Worm (Caenorhabditis elegans): ENCODE results near the gene T13F3.8.

Gene T13F3.8

DNA sequence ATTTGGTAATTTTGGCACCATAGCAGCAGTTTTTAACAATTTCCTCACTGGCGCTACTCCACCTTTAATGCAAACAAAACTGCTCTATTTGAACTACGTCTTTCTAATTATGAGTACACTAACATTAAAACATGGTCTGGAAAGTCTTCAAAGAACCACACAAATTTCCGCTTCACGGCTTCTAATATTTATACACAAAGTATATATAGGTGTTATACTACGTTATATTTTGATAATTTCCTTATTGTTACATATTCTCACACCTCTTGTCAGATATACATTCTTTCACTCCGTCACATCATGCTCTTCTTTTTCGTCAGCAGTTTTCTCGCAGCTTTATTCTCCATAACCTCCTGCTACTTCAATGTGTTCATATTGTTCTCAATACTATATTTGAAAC is 30.7 kb downstream of the T13F3.8 start, which contains the start of gene srbc-82:
TSS of gene srbc-82 (plus strand) at position 301 of the 400 bp plus-strand sequence.
- TF ChIP-seq tra-4 (tag; optimal IDR thresholded peaks at IDR 0.05): no peak
- TF ChIP-seq pes-1 (GFP tag; IDR thresholded peaks at IDR 0.05): no peak

DNA sequence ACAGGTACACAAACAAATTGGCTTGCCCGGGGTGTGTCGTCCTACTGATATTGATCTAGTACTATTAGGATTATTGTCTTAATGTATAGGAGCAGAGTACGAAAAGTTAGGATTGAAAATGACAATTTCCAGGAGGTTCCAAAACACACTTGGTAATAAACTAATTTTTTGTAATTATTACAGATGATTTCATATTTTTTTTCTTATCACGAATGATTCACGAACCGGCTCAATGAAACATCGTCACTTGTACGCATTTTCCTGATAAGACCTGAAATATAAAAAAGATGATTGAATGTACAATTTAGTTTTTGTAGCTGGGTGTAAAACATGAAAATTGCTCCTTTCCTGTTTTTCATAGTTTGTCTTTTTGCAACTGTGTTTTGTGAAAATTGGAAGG is 32.8 kb downstream of the T13F3.8 start, which contains the start of the genes C31A11.13 and oac-6:
TSS of gene C31A11.13 (minus strand) at position 113 of the 400 bp plus-strand sequence.
TSS of gene oac-6 (plus strand) at position 279 of the 400 bp plus-strand sequence.
- TF ChIP-seq ceh-36 (tag; optimal IDR thresholded peaks at IDR 0.05) (no peak), ama-1 (optimal IDR thresholded peaks at IDR 0.05) (no peak), B0310.2 (tag; optimal IDR thresholded peaks at IDR 0.05) (no peak), flt-1 (GFP tag; IDR thresholded peaks at IDR 0.05) (no peak), hnd-1 (tag; optimal IDR thresholded peaks at IDR 0.05) (no peak), ets-7 (tag; optimal IDR thresholded peaks at IDR 0.05) (no peak), aly-1 (tag; optimal IDR thresholded peaks at IDR 0.05) (no peak), tra-4 (tag; optimal IDR thresholded peaks at IDR 0.05) (no peak), tbx-11 (GFP tag; IDR thresholded peaks at IDR 0.05) (no peak), F13C5.2 (tag; optimal IDR thresholded peaks at IDR 0.05) (no peak), pes-1 (GFP tag; IDR thresholded peaks at IDR 0.05) (no peak), hmg-4 (GFP tag; optimal IDR thresholded peaks at IDR 0.05) (no peak), hmbx-1 (tag; optimal IDR thresholded peaks at IDR 0.05) (no peak), tbx-37 (GFP tag; conservative IDR thresholded peaks at IDR 0.05) (no peak), sea-1 (GFP tag; conservative IDR thresholded peaks at IDR 0.05) (no peak), ceh-13 (GFP tag; optimal IDR thresholded peaks at IDR 0.05) (no peak)

DNA sequence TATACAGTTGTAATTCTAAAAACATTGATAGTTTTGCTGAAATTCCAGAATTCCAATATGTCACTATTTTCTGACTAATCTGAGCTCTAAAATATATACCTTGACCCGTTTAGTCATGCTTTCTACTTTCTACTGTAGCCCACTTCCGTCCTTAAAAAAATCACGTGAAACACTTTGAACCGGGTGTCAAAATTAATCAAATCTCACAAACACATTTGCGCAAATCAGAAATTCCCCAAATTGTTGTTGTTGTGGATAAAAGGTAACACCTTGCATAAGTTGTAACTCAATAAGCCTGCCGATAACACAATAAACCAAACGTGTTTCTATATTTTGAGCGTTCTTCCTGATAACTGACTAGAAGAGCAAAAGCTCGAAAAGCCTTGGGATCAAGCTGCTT is 37.7 kb downstream of the T13F3.8 start, which contains the start of gene srxa-7:
TSS of gene srxa-7 (plus strand) at position 301 of the 400 bp plus-strand sequence.
- no peak for TF ChIP-seq flt-1 (GFP tag; IDR thresholded peaks at IDR 0.05)
- no peak for TF ChIP-seq pes-1 (GFP tag; IDR thresholded peaks at IDR 0.05)
- TF ChIP-seq scrt-1 (GFP tag; IDR thresholded peaks at IDR 0.05): no peak
- TF ChIP-seq ama-1 (optimal IDR thresholded peaks at IDR 0.05): no peak
- no peak for TF ChIP-seq ceh-13 (GFP tag; optimal IDR thresholded peaks at IDR 0.05)
- no peak for TF ChIP-seq ets-7 (tag; optimal IDR thresholded peaks at IDR 0.05)
- no peak for TF ChIP-seq tbx-11 (GFP tag; IDR thresholded peaks at IDR 0.05)
- no peak for TF ChIP-seq tbx-37 (GFP tag; conservative IDR thresholded peaks at IDR 0.05)
- TF ChIP-seq hmg-4 (GFP tag; optimal IDR thresholded peaks at IDR 0.05): no peak

DNA sequence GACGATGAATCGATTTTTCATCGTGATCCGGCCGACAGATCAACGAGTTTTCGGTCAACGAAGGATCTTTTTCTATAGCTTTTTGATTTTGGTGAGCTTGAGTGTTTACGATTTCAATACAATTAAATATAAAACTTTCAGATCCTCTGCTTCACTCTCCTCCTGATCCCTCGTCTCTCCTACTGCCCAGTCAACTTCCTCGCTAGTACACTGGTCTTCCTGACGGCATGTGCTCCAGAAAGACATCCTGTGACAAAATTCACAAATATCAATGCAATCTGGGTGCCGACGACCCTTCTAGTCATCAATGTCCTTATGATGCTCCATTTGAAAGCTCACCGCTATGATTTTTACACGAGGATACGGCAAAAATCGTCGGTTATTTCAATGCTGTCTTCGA is 38.7 kb downstream of the T13F3.8 start:
- TF ChIP-seq sea-1 (GFP tag; conservative IDR thresholded peaks at IDR 0.05) (no peak), B0310.2 (tag; optimal IDR thresholded peaks at IDR 0.05) (no peak), tbx-37 (GFP tag; conservative IDR thresholded peaks at IDR 0.05) (no peak), scrt-1 (GFP tag; IDR thresholded peaks at IDR 0.05) (no peak), ceh-13 (GFP tag; optimal IDR thresholded peaks at IDR 0.05) (no peak), hmg-4 (GFP tag; optimal IDR thresholded peaks at IDR 0.05) (no peak), tra-4 (tag; optimal IDR thresholded peaks at IDR 0.05) (no peak), hmbx-1 (tag; optimal IDR thresholded peaks at IDR 0.05) (no peak), aly-1 (tag; optimal IDR thresholded peaks at IDR 0.05) (no peak), flt-1 (GFP tag; IDR thresholded peaks at IDR 0.05) (no peak), tbx-11 (GFP tag; IDR thresholded peaks at IDR 0.05) (no peak), hnd-1 (tag; optimal IDR thresholded peaks at IDR 0.05) (no peak), ceh-36 (tag; optimal IDR thresholded peaks at IDR 0.05) (no peak), pes-1 (GFP tag; IDR thresholded peaks at IDR 0.05) (no peak), ama-1 (optimal IDR thresholded peaks at IDR 0.05) (no peak), F13C5.2 (tag; optimal IDR thresholded peaks at IDR 0.05) (no peak), ets-7 (tag; optimal IDR thresholded peaks at IDR 0.05) (no peak)

DNA sequence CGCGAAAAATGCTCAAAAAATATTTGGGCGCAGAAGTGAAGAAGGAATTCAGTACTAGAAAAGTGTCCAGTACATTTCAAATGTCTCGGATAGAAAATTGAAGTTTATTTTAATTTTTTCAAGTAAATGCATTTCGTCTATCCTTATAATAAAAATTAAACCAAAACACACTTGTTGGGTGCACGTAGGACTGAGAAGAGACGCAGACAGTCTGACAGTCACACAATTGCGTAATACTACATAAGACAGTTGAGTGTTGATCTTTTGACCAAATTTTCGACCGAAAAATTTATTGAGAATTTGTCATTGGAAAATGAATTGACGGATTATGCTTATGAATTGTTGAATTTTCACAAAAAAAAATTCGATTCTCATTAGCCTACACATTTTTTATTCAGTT is 39.9 kb downstream of the T13F3.8 start, which contains the start of gene oac-7:
TSS of gene oac-7 (plus strand) at position 283 of the 400 bp plus-strand sequence.
- no peak for TF ChIP-seq B0310.2 (tag; optimal IDR thresholded peaks at IDR 0.05)
- no peak for TF ChIP-seq pes-1 (GFP tag; IDR thresholded peaks at IDR 0.05)
- no peak for TF ChIP-seq aly-1 (tag; optimal IDR thresholded peaks at IDR 0.05)
- no peak for TF ChIP-seq hnd-1 (tag; optimal IDR thresholded peaks at IDR 0.05)
- TF ChIP-seq ets-7 (tag; optimal IDR thresholded peaks at IDR 0.05): no peak
- no peak for TF ChIP-seq scrt-1 (GFP tag; IDR thresholded peaks at IDR 0.05)
- no peak for TF ChIP-seq hmbx-1 (tag; optimal IDR thresholded peaks at IDR 0.05)
- TF ChIP-seq F13C5.2 (tag; optimal IDR thresholded peaks at IDR 0.05): no peak
- TF ChIP-seq flt-1 (GFP tag; IDR thresholded peaks at IDR 0.05): no peak

DNA sequence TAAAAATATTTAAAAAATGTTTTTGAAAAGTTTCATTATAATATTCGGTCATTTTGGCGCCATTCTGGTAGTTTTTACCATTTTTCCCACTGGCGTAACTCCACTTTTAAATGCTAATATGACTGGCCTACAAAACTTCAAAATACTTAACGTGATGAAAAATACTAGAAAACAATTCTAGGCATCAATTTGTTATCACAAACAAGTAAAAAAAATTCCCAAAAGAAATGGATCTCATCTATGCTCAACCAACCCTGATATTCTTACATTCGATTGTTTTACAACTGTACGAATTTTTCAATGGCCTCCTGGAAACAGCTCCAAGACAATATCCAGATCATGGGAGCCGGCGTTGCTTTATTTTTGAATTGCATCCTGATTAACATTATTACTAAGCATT is 45.4 kb downstream of the T13F3.8 start, which contains the start of gene str-214:
TSS of gene str-214 (plus strand) at position 301 of the 400 bp plus-strand sequence.
- TF ChIP-seq hnd-1 (tag; optimal IDR thresholded peaks at IDR 0.05): no peak
- TF ChIP-seq aly-1 (tag; optimal IDR thresholded peaks at IDR 0.05): no peak
- TF ChIP-seq ama-1 (optimal IDR thresholded peaks at IDR 0.05): no peak

DNA sequence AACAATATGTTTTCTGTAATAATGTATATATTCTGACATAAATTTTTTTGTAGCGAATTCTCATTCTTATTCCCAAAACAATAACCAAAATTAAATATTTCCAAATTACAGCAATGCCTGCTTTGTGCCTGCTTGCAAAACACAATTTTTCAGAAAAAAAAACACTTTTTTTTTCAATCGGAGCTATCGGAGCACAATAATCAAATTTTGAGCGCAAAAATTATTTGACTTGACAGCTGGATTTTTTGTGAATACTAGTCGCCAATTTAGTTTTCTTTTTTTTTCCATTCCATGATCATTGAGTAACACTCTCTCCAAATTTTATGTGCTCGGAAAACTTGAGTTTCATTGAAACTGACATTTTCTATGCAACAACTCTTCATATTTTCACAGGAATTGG is 47.6 kb downstream of the T13F3.8 start, which contains the start of gene srh-180:
TSS of gene srh-180 (plus strand) at position 301 of the 400 bp plus-strand sequence.
- TF ChIP-seq hnd-1 (tag; optimal IDR thresholded peaks at IDR 0.05) (no peak), sea-1 (GFP tag; conservative IDR thresholded peaks at IDR 0.05) (no peak), pes-1 (GFP tag; IDR thresholded peaks at IDR 0.05) (no peak), flt-1 (GFP tag; IDR thresholded peaks at IDR 0.05) (no peak), ceh-36 (tag; optimal IDR thresholded peaks at IDR 0.05) (no peak), ceh-13 (GFP tag; optimal IDR thresholded peaks at IDR 0.05) (no peak), aly-1 (tag; optimal IDR thresholded peaks at IDR 0.05) (no peak), hmg-4 (GFP tag; optimal IDR thresholded peaks at IDR 0.05) (no peak), ama-1 (optimal IDR thresholded peaks at IDR 0.05) (no peak), tbx-11 (GFP tag; IDR thresholded peaks at IDR 0.05) (no peak), ets-7 (tag; optimal IDR thresholded peaks at IDR 0.05) (no peak), tra-4 (tag; optimal IDR thresholded peaks at IDR 0.05) (no peak), tbx-37 (GFP tag; conservative IDR thresholded peaks at IDR 0.05) (no peak), B0310.2 (tag; optimal IDR thresholded peaks at IDR 0.05) (no peak), scrt-1 (GFP tag; IDR thresholded peaks at IDR 0.05) (no peak), F13C5.2 (tag; optimal IDR thresholded peaks at IDR 0.05) (no peak), hmbx-1 (tag; optimal IDR thresholded peaks at IDR 0.05) (no peak)

DNA sequence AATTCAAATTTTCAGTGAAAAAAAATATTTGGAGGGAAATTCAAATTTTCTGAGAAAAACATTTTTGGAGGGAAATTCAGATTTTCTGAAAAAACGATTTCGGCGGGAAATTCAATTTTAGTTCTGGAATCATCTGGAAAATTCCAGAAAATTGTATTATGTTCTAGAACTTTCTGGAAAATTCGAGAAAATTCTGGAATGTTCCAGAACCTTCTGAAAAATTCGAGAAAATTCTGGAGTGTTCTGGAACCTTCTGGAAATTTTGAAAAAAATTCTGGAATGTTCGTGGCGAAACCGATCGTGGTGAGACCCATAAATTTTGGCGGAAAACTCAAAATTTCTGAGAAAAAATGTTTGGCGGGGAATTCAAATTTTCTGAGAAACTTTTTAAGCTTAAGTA is 52.6 kb downstream of the T13F3.8 start:
- TF ChIP-seq pes-1 (GFP tag; IDR thresholded peaks at IDR 0.05) (no peak), tbx-11 (GFP tag; IDR thresholded peaks at IDR 0.05) (no peak), flt-1 (GFP tag; IDR thresholded peaks at IDR 0.05) (no peak), ama-1 (optimal IDR thresholded peaks at IDR 0.05) (no peak), ceh-36 (tag; optimal IDR thresholded peaks at IDR 0.05) (no peak), hmbx-1 (tag; optimal IDR thresholded peaks at IDR 0.05) (no peak), aly-1 (tag; optimal IDR thresholded peaks at IDR 0.05) (no peak), F13C5.2 (tag; optimal IDR thresholded peaks at IDR 0.05) (no peak), ets-7 (tag; optimal IDR thresholded peaks at IDR 0.05) (no peak), tbx-37 (GFP tag; conservative IDR thresholded peaks at IDR 0.05) (no peak), hnd-1 (tag; optimal IDR thresholded peaks at IDR 0.05) (no peak), B0310.2 (tag; optimal IDR thresholded peaks at IDR 0.05) (no peak), hmg-4 (GFP tag; optimal IDR thresholded peaks at IDR 0.05) (no peak)
